Worm (Caenorhabditis elegans): Measurements from ENCODE around the gene K02F3.9.

ce11 chrIII:844577-844976, 3.4 kb upstream of the K02F3.9 start:
- no peak for TF ChIP-seq ceh-8 (GFP tag; optimal IDR thresholded peaks at IDR 0.05)
- no peak for TF ChIP-seq ceh-82 (tag; optimal IDR thresholded peaks at IDR 0.05)
